Fruit fly (Drosophila melanogaster): ENCODE data around the gene DIP-epsilon.

Gene DIP-epsilon

DNA sequence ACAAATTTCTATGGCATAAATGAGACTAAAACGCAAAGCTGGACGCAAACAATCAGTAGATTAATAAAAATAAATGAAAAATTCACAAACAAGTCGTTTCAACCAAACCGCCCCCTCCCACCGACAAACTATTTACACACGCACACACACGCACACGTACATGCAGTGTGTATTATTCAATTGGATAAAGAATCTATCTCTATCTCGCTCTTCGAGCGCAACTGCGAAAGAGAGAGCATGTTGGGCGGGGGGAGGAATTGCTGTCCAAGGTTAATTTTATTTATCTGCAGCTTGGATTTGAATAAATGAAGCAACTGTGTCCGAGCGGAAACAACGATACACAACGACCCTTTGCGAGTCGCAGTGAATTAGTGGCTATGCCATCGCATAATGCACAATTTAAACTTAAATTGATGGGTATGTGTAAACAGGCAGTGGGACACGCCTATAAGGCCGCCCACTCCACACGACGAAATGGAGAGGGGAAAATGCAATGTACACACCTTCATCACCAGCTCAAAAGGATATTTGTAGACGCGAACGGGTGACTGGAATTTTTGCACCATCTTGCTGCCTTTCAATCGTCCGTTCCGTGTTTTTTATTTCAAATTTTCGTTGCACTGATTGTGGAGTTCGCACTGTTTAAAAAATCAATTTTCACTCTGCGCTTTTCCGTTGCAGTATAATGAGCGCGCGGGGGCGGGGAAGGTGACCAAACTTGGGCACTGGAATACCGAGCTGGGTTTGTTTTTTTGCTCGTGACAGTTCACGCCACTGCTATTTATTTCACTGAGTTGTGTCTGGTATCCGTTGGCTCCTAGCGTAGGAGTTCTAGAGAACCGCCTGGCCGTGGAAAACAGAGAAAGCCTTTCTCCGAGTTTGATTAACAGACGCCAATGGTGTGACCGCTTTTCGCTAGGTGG lies 44.2 kb upstream of the DIP-epsilon start, which contains the start of gene retm (continued):
- no peak for TF ChIP-seq CG13287 (GFP tag; IDR thresholded peaks at IDR 0.05; ENCODE audit: partially characterized antibody)
- no peak for TF ChIP-seq Atf-2 (GFP tag; optimal IDR thresholded peaks at IDR 0.05)
- no peak for TF ChIP-seq Lpt (GFP tag; optimal IDR thresholded peaks at IDR 0.05)
- peak; percentile 83 for TF ChIP-seq CG17802 (tag; optimal IDR thresholded peaks at IDR 0.05)
- TF ChIP-seq Dad (GFP tag; optimal IDR thresholded peaks at IDR 0.05) = no peak
- no peak for TF ChIP-seq cato (GFP tag; optimal IDR thresholded peaks at IDR 0.05; ENCODE audit: borderline replicate concordance)
- TF ChIP-seq seq (GFP tag; IDR thresholded peaks at IDR 0.05) = no peak
- TF ChIP-seq CG3995 (GFP tag; optimal IDR thresholded peaks at IDR 0.05) = no peak
- TF ChIP-seq CG4360 (GFP tag; IDR thresholded peaks at IDR 0.05) = no peak
- no peak for TF ChIP-seq Doc2 (GFP tag; IDR thresholded peaks at IDR 0.05)
- no peak for TF ChIP-seq zen (tag; optimal IDR thresholded peaks at IDR 0.05)
- no peak for TF ChIP-seq row (GFP tag; IDR thresholded peaks at IDR 0.05)
- no peak for TF ChIP-seq shn (GFP tag; optimal IDR thresholded peaks at IDR 0.05)
- no peak for TF ChIP-seq gro (GFP tag; optimal IDR thresholded peaks at IDR 0.05)
- TF ChIP-seq sens-2 (GFP tag; IDR thresholded peaks at IDR 0.05) = no peak
- no peak for TF ChIP-seq CG33557 (GFP tag; optimal IDR thresholded peaks at IDR 0.05)
- no peak for TF ChIP-seq sqz (GFP tag; optimal IDR thresholded peaks at IDR 0.05)
- TF ChIP-seq Dfd (GFP tag; optimal IDR thresholded peaks at IDR 0.05) = no peak
- TF ChIP-seq CG30020 (tag; optimal IDR thresholded peaks at IDR 0.05) = peak; percentile 50
- TF ChIP-seq CG32532 (GFP tag; IDR thresholded peaks at IDR 0.05) = peak; percentile 25; the same call in 1 of the 2 replicates
- TF ChIP-seq wor (GFP tag; IDR thresholded peaks at IDR 0.05) = no peak
- TF ChIP-seq CG7357 (GFP tag; IDR thresholded peaks at IDR 0.05) = peak; percentile 91
- no peak for TF ChIP-seq CG6765 (GFP tag; optimal IDR thresholded peaks at IDR 0.05)
- no peak for TF ChIP-seq Dp (GFP tag; optimal IDR thresholded peaks at IDR 0.05)
- TF ChIP-seq CG7372 (GFP tag; IDR thresholded peaks at IDR 0.05) = no peak
- no peak for TF ChIP-seq prd (optimal IDR thresholded peaks at IDR 0.05)
- no peak for TF ChIP-seq prd (GFP tag; IDR thresholded peaks at IDR 0.05)
- TF ChIP-seq otp (GFP tag; IDR thresholded peaks at IDR 0.05) = no peak
- TF ChIP-seq gsb-n (tag; optimal IDR thresholded peaks at IDR 0.05) = no peak
- TF ChIP-seq Xbp1 (GFP tag; optimal IDR thresholded peaks at IDR 0.05) = no peak
- TF ChIP-seq MBD-R2 (GFP tag; IDR thresholded peaks at IDR 0.05) = no peak; the same call in none of the 2 replicates

DNA sequence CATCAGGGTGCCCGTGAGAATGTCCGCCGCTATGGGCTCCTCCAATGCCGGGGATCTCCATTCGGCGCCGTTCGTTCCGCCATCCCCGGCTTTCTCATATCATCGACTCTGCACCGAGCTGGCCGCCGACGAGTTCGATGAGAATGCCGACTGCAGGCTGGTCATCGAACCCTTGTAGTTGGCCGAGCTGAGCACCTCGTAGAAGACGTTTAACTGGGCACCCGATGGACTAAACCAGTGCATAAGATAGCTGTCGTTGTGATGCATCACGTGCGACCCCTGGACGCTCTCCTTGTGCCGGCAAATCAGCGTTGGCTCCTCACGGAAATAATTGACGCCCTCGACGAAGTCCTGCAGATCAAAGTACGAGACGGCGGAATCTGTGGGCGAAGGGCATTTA lies 38.6 kb upstream of the DIP-epsilon start:
- TF ChIP-seq CG1024 (GFP tag; IDR thresholded peaks at IDR 0.05) (0 out of 2 replicates have a peak, but pooled peaks have one; percentile 3), bsh (GFP tag; optimal IDR thresholded peaks at IDR 0.05) (no peak), Lpt (GFP tag; optimal IDR thresholded peaks at IDR 0.05) (no peak), ham (GFP tag; IDR thresholded peaks at IDR 0.05) (no peak), sens (GFP tag) (peak; percentile 26), Fer1 (GFP tag; optimal IDR thresholded peaks at IDR 0.05) (no peak), D (optimal IDR thresholded peaks at IDR 0.05) (no peak), D (GFP tag; optimal IDR thresholded peaks at IDR 0.05) (no peak), Med (GFP tag) (peak; percentile 43), Lhr (GFP tag; optimal IDR thresholded peaks at IDR 0.05) (no peak), fru (optimal IDR thresholded peaks at IDR 0.05) (no peak), knrl (GFP tag; IDR thresholded peaks at IDR 0.05; ENCODE audit: partially characterized antibody) (no peak), psq (GFP tag; optimal IDR thresholded peaks at IDR 0.05) (no peak), chinmo (GFP tag; IDR thresholded peaks at IDR 0.05; ENCODE audit: partially characterized antibody) (0 out of 4 replicates have a peak, but pooled peaks have one; percentile 18), repo (GFP tag; optimal IDR thresholded peaks at IDR 0.05) (no peak), Mrtf (GFP tag; IDR thresholded peaks at IDR 0.05) (no peak), Ets65A (GFP tag) (peak; percentile 89), Chrac-16 (GFP tag; optimal IDR thresholded peaks at IDR 0.05) (no peak), Ssrp (tag; optimal IDR thresholded peaks at IDR 0.05) (no peak), ATbp (GFP tag; optimal IDR thresholded peaks at IDR 0.05) (no peak), chn (GFP tag; optimal IDR thresholded peaks at IDR 0.05) (no peak), Fer2 (tag; optimal IDR thresholded peaks at IDR 0.05) (no peak)
